Fruit fly (Drosophila melanogaster) whole organism, embryonic: ENCODE results near the gene Tti1.
A peak's percentile ranks its signal among the peaks of the same experiment; 100 is the strongest.

Experiments
- Abd-B ChIP-seq: fragments of 200-800 bp; sonication (Bioruptor generic); optimal IDR thresholded peaks from 2 replicates; lab custom pipeline; 2018; ENCODE audit warnings: missing biosample characterization, mild to moderate bottlenecking, missing genetic modification characterization, moderate library complexity
- Adf1 ChIP-seq: fragments of 200-800 bp; sonication (Bioruptor generic); IDR thresholded peaks from 2 replicates; pipeline ENCODE4 v1.3.6; 2022; ENCODE audit warnings: missing biosample characterization, missing genetic modification characterization
- Atf-2 ChIP-seq: fragments of 200-800 bp; sonication (Bioruptor generic); optimal IDR thresholded peaks from 2 replicates; lab custom pipeline; 2016; ENCODE audit warnings: missing biosample characterization, missing genetic modification characterization
- CG10147 ChIP-seq: fragments of 200-800 bp; sonication (Bioruptor generic); optimal IDR thresholded peaks from 2 replicates; lab custom pipeline; 2019; ENCODE audit warnings: missing biosample characterization, mild to moderate bottlenecking, missing genetic modification characterization, moderate library complexity
- CG10959 ChIP-seq: fragments of 200-800 bp; sonication (Bioruptor generic); IDR thresholded peaks from 2 replicates; pipeline ENCODE4 v1.3.6; 2022; ENCODE audit warnings: missing biosample characterization, missing genetic modification characterization
- CG11723 ChIP-seq: fragments of 200-800 bp; sonication (Bioruptor generic); optimal IDR thresholded peaks from 2 replicates; lab custom pipeline; 2017; ENCODE audit warnings: missing biosample characterization, mild to moderate bottlenecking, missing genetic modification characterization
- CG12236 ChIP-seq: fragments of 200-800 bp; sonication (Bioruptor generic); optimal IDR thresholded peaks from 2 replicates; lab custom pipeline; 2016; ENCODE audit warnings: missing biosample characterization, missing genetic modification characterization
- CG13894 ChIP-seq: fragments of 200-800 bp; sonication (Bioruptor generic); optimal IDR thresholded peaks from 3 replicates; lab custom pipeline; 2018; ENCODE audit warnings: missing biosample characterization, mild to moderate bottlenecking, missing genetic modification characterization, moderate library complexity
- CG14441 ChIP-seq: fragments of 200-800 bp; sonication (Bioruptor generic); IDR thresholded peaks from 2 replicates; pipeline ENCODE4 v1.3.6; 2022; ENCODE audit warnings: missing biosample characterization, missing genetic modification characterization
- CG16779 ChIP-seq: fragments of 200-800 bp; sonication (Bioruptor generic); IDR thresholded peaks from 2 replicates; pipeline ENCODE4 v1.3.6; 2022; ENCODE audit warnings: missing biosample characterization, missing genetic modification characterization
- CG2875 ChIP-seq: fragments of 200-800 bp; sonication (Bioruptor generic); optimal IDR thresholded peaks from 2 replicates; lab custom pipeline; 2017; ENCODE audit warnings: missing biosample characterization, mild to moderate bottlenecking, missing genetic modification characterization, missing genetic modification reagents
- CG4328 ChIP-seq: fragments of 200-800 bp; sonication (Bioruptor generic); optimal IDR thresholded peaks from 3 replicates; lab custom pipeline; 2017; ENCODE audit warnings: missing biosample characterization, missing genetic modification reagents, missing genetic modification characterization
- CG4820 ChIP-seq: fragments of 200-800 bp; sonication (Bioruptor generic); optimal IDR thresholded peaks from 3 replicates; lab custom pipeline; 2016; ENCODE audit warnings: missing biosample characterization, missing genetic modification characterization
- CG7839 ChIP-seq: fragments of 200-800 bp; sonication (Bioruptor generic); optimal IDR thresholded peaks from 3 replicates; lab custom pipeline; 2018; ENCODE audit warnings: missing biosample characterization, mild to moderate bottlenecking, missing genetic modification characterization, moderate library complexity
- CTCF ChIP-seq: fragments of 200-800 bp; sonication (Bioruptor generic); optimal IDR thresholded peaks from 2 replicates; lab custom pipeline; 2017; ENCODE audit warnings: missing biosample characterization, mild to moderate bottlenecking, missing genetic modification characterization, moderate library complexity
- CrebB ChIP-seq: fragments of 200-800 bp; sonication (Bioruptor generic); optimal IDR thresholded peaks from 3 replicates; lab custom pipeline; 2018; ENCODE audit warnings: missing biosample characterization, mild to moderate bottlenecking, missing genetic modification characterization
- Dref ChIP-seq: fragments of 200-800 bp; sonication (Bioruptor generic); IDR thresholded peaks from 2 replicates; pipeline ENCODE4 v1.3.6; 2022; ENCODE audit warnings: missing biosample characterization, missing genetic modification characterization
- Drgx ChIP-seq: fragments of 200-800 bp; sonication (Bioruptor generic); IDR thresholded peaks from 2 replicates; pipeline ENCODE4 v1.3.6; 2022; ENCODE audit warnings: missing biosample characterization, missing genetic modification characterization
- E2f1 ChIP-seq: fragments of 200-800 bp; sonication (Bioruptor generic); IDR thresholded peaks from 2 replicates; pipeline ENCODE4 v1.3.6; 2022; ENCODE audit warnings: missing biosample characterization, missing genetic modification characterization
- GATAe ChIP-seq: fragments of 200-800 bp; sonication (Bioruptor generic); conservative IDR thresholded peaks from 2 replicates; pipeline ENCODE4 v1.3.6; 2022; ENCODE audit warnings: missing biosample characterization, missing genetic modification characterization
- HLH4C ChIP-seq: fragments of 200-800 bp; sonication (Bioruptor generic); IDR thresholded peaks from 3 replicates; pipeline ENCODE4 v1.3.6; 2022; ENCODE audit warnings: missing biosample characterization, missing genetic modification characterization; ENCODE audit not compliant: partially characterized antibody
- Hr39 ChIP-seq: fragments of >200 bp; optimal IDR thresholded peaks from 2 replicates; lab custom pipeline; 2017
- MTF-1 ChIP-seq: fragments of 200-800 bp; sonication (Bioruptor generic); optimal IDR thresholded peaks from 2 replicates; lab custom pipeline; 2018; ENCODE audit warnings: missing biosample characterization, mild to moderate bottlenecking, missing genetic modification characterization, borderline replicate concordance
- Mes4 ChIP-seq: fragments of 200-800 bp; sonication (Bioruptor generic); optimal IDR thresholded peaks from 2 replicates; lab custom pipeline; 2016; ENCODE audit warnings: missing biosample characterization, missing genetic modification characterization
- NC2β ChIP-seq: fragments of 200-800 bp; sonication (Bioruptor generic); optimal IDR thresholded peaks from 2 replicates; lab custom pipeline; 2016; ENCODE audit warnings: missing biosample characterization, missing genetic modification characterization
- NK7.1 ChIP-seq: fragments of 200-800 bp; sonication (Bioruptor generic); optimal IDR thresholded peaks from 3 replicates; lab custom pipeline; 2016; ENCODE audit warnings: missing biosample characterization, missing genetic modification characterization
- Opbp ChIP-seq: fragments of 200-800 bp; sonication (Bioruptor generic); IDR thresholded peaks from 3 replicates; pipeline ENCODE4 v1.3.6; 2022; ENCODE audit warnings: missing biosample characterization, missing genetic modification characterization; ENCODE audit not compliant: partially characterized antibody
- Pdp1 ChIP-seq, 2 experiments: fragments of 200-800 bp; sonication (Bioruptor generic); optimal IDR thresholded peaks; 3 replicates each; lab custom pipeline; 2016; ENCODE audit warnings: missing biosample characterization in 2 of 2, missing genetic modification characterization in 2 of 2, mild to moderate bottlenecking in 1 of 2, moderate library complexity in 1 of 2
- Six4 ChIP-seq: fragments of 200-800 bp; sonication (Bioruptor generic); optimal IDR thresholded peaks from 2 replicates; lab custom pipeline; 2016; ENCODE audit warnings: missing biosample characterization, missing genetic modification characterization
- Sox100B ChIP-seq: fragments of 200-800 bp; sonication (Bioruptor generic); optimal IDR thresholded peaks from 3 replicates; lab custom pipeline; 2018; ENCODE audit warnings: missing biosample characterization, mild to moderate bottlenecking, missing genetic modification characterization
- Sry-δ ChIP-seq: fragments of 200-800 bp; sonication (Bioruptor generic); optimal IDR thresholded peaks from 2 replicates; lab custom pipeline; 2016; ENCODE audit warnings: missing biosample characterization, missing genetic modification characterization
- Trl ChIP-seq, 3 experiments: fragments of >200 bp in 2 of 3; fragments of 200-800 bp in 1 of 3; sonication (Bioruptor generic) in 1 of 3; optimal IDR thresholded peaks; 2 replicates in 1 of 3; 3 replicates in 2 of 3; lab custom pipeline; 2016 to 2017; ENCODE audit warnings: missing biosample characterization in 1 of 3, missing genetic modification characterization in 1 of 3
- YL-1 ChIP-seq: fragments of 200-800 bp; sonication (Bioruptor generic); optimal IDR thresholded peaks from 3 replicates; lab custom pipeline; 2017; ENCODE audit warnings: missing biosample characterization, mild to moderate bottlenecking, missing genetic modification characterization
- ato ChIP-seq: fragments of 200-800 bp; sonication (Bioruptor generic); IDR thresholded peaks from 2 replicates; pipeline ENCODE4 v1.3.6; 2022; ENCODE audit warnings: missing biosample characterization, missing genetic modification characterization; ENCODE audit not compliant: partially characterized antibody
- bbx ChIP-seq: fragments of 200-800 bp; sonication (Bioruptor generic); IDR thresholded peaks from 2 replicates; pipeline ENCODE4 v1.3.6; 2022; ENCODE audit warnings: missing biosample characterization, missing genetic modification characterization; ENCODE audit not compliant: partially characterized antibody
- btn ChIP-seq: fragments of 200-800 bp; sonication (Bioruptor generic); optimal IDR thresholded peaks from 2 replicates; lab custom pipeline; 2016; ENCODE audit warnings: missing biosample characterization, missing genetic modification characterization
- chinmo ChIP-seq: fragments of 200-800 bp; sonication (Bioruptor generic); IDR thresholded peaks from 4 replicates; pipeline ENCODE4 v1.3.6; 2022; ENCODE audit warnings: missing biosample characterization, missing genetic modification characterization; ENCODE audit not compliant: partially characterized antibody
- crp ChIP-seq, 2 experiments: fragments of 200-800 bp; sonication (Bioruptor generic); optimal IDR thresholded peaks; 2 replicates in 1 of 2; 3 replicates in 1 of 2; lab custom pipeline; 2017; ENCODE audit warnings: missing biosample characterization in 2 of 2, missing genetic modification characterization in 2 of 2, mild to moderate bottlenecking in 1 of 2, moderate library complexity in 1 of 2
- eyg ChIP-seq: fragments of 200-800 bp; sonication (Bioruptor generic); optimal IDR thresholded peaks from 3 replicates; lab custom pipeline; 2016; ENCODE audit warnings: missing biosample characterization, missing genetic modification characterization
- gsb-n ChIP-seq: fragments of 200-800 bp; sonication (Bioruptor generic); optimal IDR thresholded peaks from 3 replicates; lab custom pipeline; 2018; ENCODE audit warnings: missing biosample characterization, mild to moderate bottlenecking, missing genetic modification characterization
- her ChIP-seq: fragments of 200-800 bp; sonication (Bioruptor generic); optimal IDR thresholded peaks from 2 replicates; lab custom pipeline; 2016; ENCODE audit warnings: missing biosample characterization, missing genetic modification characterization
- insv ChIP-seq, 2 experiments: fragments of 200-800 bp; sonication (Bioruptor generic); optimal IDR thresholded peaks; 3 replicates each; lab custom pipeline; 2016 to 2018; ENCODE audit warnings: missing biosample characterization in 2 of 2, missing genetic modification characterization in 2 of 2
- nmo ChIP-seq: fragments of 200-800 bp; sonication (Bioruptor generic); optimal IDR thresholded peaks from 2 replicates; lab custom pipeline; 2018; ENCODE audit warnings: missing biosample characterization, mild to moderate bottlenecking, missing genetic modification characterization, moderate library complexity
- peb ChIP-seq: fragments of 200-800 bp; sonication (Bioruptor generic); IDR thresholded peaks from 2 replicates; pipeline ENCODE4 v1.3.6; 2022; ENCODE audit warnings: missing biosample characterization, missing genetic modification characterization
- phol ChIP-seq: fragments of 200-800 bp; sonication (Bioruptor generic); optimal IDR thresholded peaks from 3 replicates; lab custom pipeline; 2018; ENCODE audit warnings: missing biosample characterization, mild to moderate bottlenecking, missing genetic modification characterization, moderate library complexity
- sna ChIP-seq: fragments of 200-800 bp; sonication (Bioruptor generic); IDR thresholded peaks from 2 replicates; pipeline ENCODE4 v1.3.6; 2022; ENCODE audit warnings: missing biosample characterization, missing genetic modification characterization; ENCODE audit not compliant: partially characterized antibody
- stwl ChIP-seq: fragments of 200-800 bp; sonication (Bioruptor generic); optimal IDR thresholded peaks from 3 replicates; lab custom pipeline; 2018; ENCODE audit warnings: missing biosample characterization, mild to moderate bottlenecking, missing genetic modification characterization, moderate library complexity
- tgo ChIP-seq: fragments of 200-800 bp; sonication (Bioruptor generic); IDR thresholded peaks from 3 replicates; pipeline ENCODE4 v1.3.6; 2022; ENCODE audit warnings: missing biosample characterization, missing genetic modification characterization
- zen ChIP-seq: fragments of 200-800 bp; sonication (Bioruptor generic); optimal IDR thresholded peaks from 3 replicates; lab custom pipeline; 2018; ENCODE audit warnings: missing biosample characterization, mild to moderate bottlenecking, missing genetic modification characterization, moderate library complexity

The Tti1 gene

DNA sequence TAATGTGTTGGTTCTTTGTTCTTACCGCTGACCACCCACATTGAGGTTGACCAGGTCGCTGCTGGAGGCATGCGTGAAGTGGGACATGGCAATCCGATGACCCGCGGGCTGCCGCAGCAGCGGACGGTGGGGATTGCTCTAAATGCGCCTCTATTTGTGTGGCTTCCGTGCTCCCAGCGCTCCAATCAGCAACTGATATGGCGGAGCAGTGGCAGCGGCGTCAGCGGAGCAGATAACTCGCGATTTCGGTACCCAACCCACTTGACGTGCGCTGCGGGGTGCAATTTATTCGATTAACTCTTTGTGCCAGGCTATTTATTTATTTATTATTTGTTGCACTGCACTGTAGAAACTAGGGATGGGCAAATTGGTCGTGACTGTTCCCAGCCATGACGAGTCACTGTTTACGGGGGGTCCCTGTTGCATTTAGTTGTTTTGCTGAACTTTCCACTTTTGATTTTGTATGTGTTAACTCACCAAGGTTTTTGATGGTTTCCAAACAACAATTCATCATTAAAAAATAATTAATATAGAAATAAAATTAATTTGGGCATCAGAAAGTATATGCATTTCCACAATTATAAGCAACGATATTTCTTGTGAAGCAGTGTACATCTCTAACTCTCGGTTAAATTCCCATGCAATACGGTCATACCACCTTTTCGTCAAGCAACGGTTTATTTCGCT, 46.3 kb upstream of the Tti1 start, which contains the start of the genes CG9467 and CG8526 (continued):
- peak; percentile 38 for TF ChIP-seq zen (tag; lab: Kevin White, UChicago)
- TF ChIP-seq insv (GFP tag; optimal IDR thresholded peaks at IDR 0.05; lab: Kevin White, UChicago): peak in 1 of 2 experiments; percentile 37
- no peak for TF ChIP-seq NC2β (GFP tag; lab: Kevin White, UChicago)
- TF ChIP-seq YL-1 (GFP tag; lab: Kevin White, UChicago): peak; percentile 74
- TF ChIP-seq CG2875 (GFP tag; lab: Kevin White, UChicago): no peak
- TF ChIP-seq sna (GFP tag; lab: Robert Waterston, UW): 0 out of 2 replicates have a peak, but pooled peaks have one; percentile 29
- TF ChIP-seq Dref (GFP tag; lab: Robert Waterston, UW): peak; percentile 34; the same call in 1 of the 2 replicates
- no peak for TF ChIP-seq peb (GFP tag; lab: Robert Waterston, UW)
- TF ChIP-seq Six4 (GFP tag; lab: Kevin White, UChicago): peak; percentile 35
- TF ChIP-seq CG12236: no peak
- TF ChIP-seq her (GFP tag; lab: Kevin White, UChicago): no peak
- TF ChIP-seq CG14441 (GFP tag; lab: Robert Waterston, UW): peak; percentile 58
- TF ChIP-seq NK7.1: no peak
- peak; percentile 48; the same call in 2 of the 3 replicates for TF ChIP-seq tgo (GFP tag; lab: Robert Waterston, UW)
- peak; percentile 38; the same call in 1 of the 2 replicates for TF ChIP-seq E2f1 (GFP tag; lab: Robert Waterston, UW)
- TF ChIP-seq CG10147 (GFP tag; lab: Kevin White, UChicago): peak; percentile 78
- TF ChIP-seq bbx (GFP tag; lab: Robert Waterston, UW): peak; percentile 32; the same call in 1 of the 2 replicates
- TF ChIP-seq CG4820 (GFP tag; lab: Kevin White, UChicago): peak; percentile 67
- TF ChIP-seq CG10959: no peak
- peak in 1 of 2 experiments; percentile 15 for TF ChIP-seq crp (GFP tag; optimal IDR thresholded peaks at IDR 0.05; lab: Kevin White, UChicago)
- no peak for TF ChIP-seq Atf-2 (GFP tag; lab: Kevin White, UChicago)
- TF ChIP-seq MTF-1: no peak
- TF ChIP-seq CG4328 (GFP tag; lab: Kevin White, UChicago): no peak
- TF ChIP-seq eyg (GFP tag; lab: Kevin White, UChicago): no peak
- TF ChIP-seq CG16779 (GFP tag; lab: Robert Waterston, UW): no peak
- peak; percentile 83 for TF ChIP-seq phol (tag; lab: Kevin White, UChicago)
- no peak for TF ChIP-seq GATAe
- TF ChIP-seq Opbp: peak; percentile 35; the same call in 1 of the 3 replicates
- no peak for TF ChIP-seq Pdp1 (GFP tag; optimal IDR thresholded peaks at IDR 0.05; lab: Kevin White, UChicago)
- no peak for TF ChIP-seq CG11723 (GFP tag; lab: Kevin White, UChicago)
- no peak for TF ChIP-seq CG7839 (tag; lab: Kevin White, UChicago)
- TF ChIP-seq CTCF (GFP tag; lab: Kevin White, UChicago): no peak
- peak; percentile 91 for TF ChIP-seq nmo
- no peak for TF ChIP-seq Trl (optimal IDR thresholded peaks at IDR 0.05; lab: Kevin White, UChicago)
- peak; percentile 28 for TF ChIP-seq Trl (GFP tag; optimal IDR thresholded peaks at IDR 0.05; lab: Kevin White, UChicago)
- TF ChIP-seq Mes4 (GFP tag; lab: Kevin White, UChicago): no peak
- TF ChIP-seq HLH4C (GFP tag; lab: Robert Waterston, UW): peak; percentile 71
- no peak for TF ChIP-seq CrebB (tag; lab: Kevin White, UChicago)
- TF ChIP-seq CG13894 (tag; lab: Kevin White, UChicago): no peak
- peak; percentile 66 for TF ChIP-seq stwl (tag; lab: Kevin White, UChicago)
- TF ChIP-seq chinmo: peak; percentile 79; the same call in 2 of the 4 replicates
- TF ChIP-seq btn (GFP tag; lab: Kevin White, UChicago): no peak
- TF ChIP-seq Hr39 (lab: Kevin White, UChicago): no peak
- TF ChIP-seq Adf1 (GFP tag; lab: Robert Waterston, UW): no peak; the same call in 1 of the 2 replicates
- peak; percentile 88 for TF ChIP-seq Sry-δ (GFP tag; lab: Kevin White, UChicago)
- TF ChIP-seq ato: no peak
- TF ChIP-seq Drgx (GFP tag; lab: Robert Waterston, UW): no peak
- no peak for TF ChIP-seq gsb-n (tag; lab: Kevin White, UChicago)
- TF ChIP-seq Sox100B: no peak
- TF ChIP-seq Abd-B: peak; percentile 87
